Fruit fly (Drosophila melanogaster): ENCODE measurements around the gene Rbp9.
A peak's percentile ranks its signal among the peaks of the same experiment; 100 is the strongest.

The Rbp9 gene

DNA sequence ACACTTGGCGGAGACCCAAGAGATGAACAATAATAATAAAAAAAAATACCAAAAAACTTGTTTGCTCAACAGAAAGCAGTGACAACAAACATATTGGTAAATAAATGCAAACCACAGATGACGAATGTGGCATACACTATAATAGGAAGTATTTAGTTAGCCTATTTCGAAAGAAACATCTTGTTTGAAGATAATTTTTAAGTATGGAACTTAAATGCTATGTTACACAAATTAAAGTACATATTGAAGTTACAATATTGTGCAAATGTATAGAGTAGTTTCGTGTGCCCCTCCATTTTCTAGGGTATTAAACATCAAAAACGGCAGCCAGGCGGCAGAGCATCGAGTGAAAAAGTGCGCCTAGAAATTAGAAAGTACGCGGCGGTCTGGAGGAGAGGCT, 48.8 kb downstream of the Rbp9 start (continued):
- TF ChIP-seq bab2 (GFP tag; optimal IDR thresholded peaks at IDR 0.05) (peak; percentile 59), hkb (optimal IDR thresholded peaks at IDR 0.05) (no peak), hkb (GFP tag; IDR thresholded peaks at IDR 0.05) (0 out of 2 replicates have a peak, but pooled peaks have one; percentile 55), Oli (tag; optimal IDR thresholded peaks at IDR 0.05) (peak; percentile 63), Xrp1 (GFP tag; IDR thresholded peaks at IDR 0.05) (peak; percentile 40; the same call in 1 of the 2 replicates), CG12391 (tag; optimal IDR thresholded peaks at IDR 0.05) (peak; percentile 53), pzg (GFP tag; optimal IDR thresholded peaks at IDR 0.05) (no peak), CG8290 (GFP tag; optimal IDR thresholded peaks at IDR 0.05) (no peak), CG8290 (tag; optimal IDR thresholded peaks at IDR 0.05) (peak in 1 of 2 experiments; percentile 61), p53 (GFP tag; optimal IDR thresholded peaks at IDR 0.05) (no peak), esg (GFP tag; conservative IDR thresholded peaks at IDR 0.05) (peak; percentile 41; the same call in 1 of the 2 replicates), CG10209 (GFP tag; optimal IDR thresholded peaks at IDR 0.05) (peak; percentile 40), stwl (tag; optimal IDR thresholded peaks at IDR 0.05) (no peak), az2 (GFP tag; optimal IDR thresholded peaks at IDR 0.05) (peak; percentile 17), oc (tag; optimal IDR thresholded peaks at IDR 0.05) (peak; percentile 62), CG9817 (tag; optimal IDR thresholded peaks at IDR 0.05) (peak; percentile 10), CG15269 (tag; optimal IDR thresholded peaks at IDR 0.05) (peak; percentile 59), unpg (GFP tag; optimal IDR thresholded peaks at IDR 0.05) (peak; percentile 69), zfh1 (GFP tag; IDR thresholded peaks at IDR 0.05) (0 out of 3 replicates have a peak, but pooled peaks have one; percentile 32), CG31365 (tag; optimal IDR thresholded peaks at IDR 0.05) (no peak), CG18764 (GFP tag; optimal IDR thresholded peaks at IDR 0.05) (no peak), CG13296 (GFP tag; optimal IDR thresholded peaks at IDR 0.05) (peak; percentile 5), ato (GFP tag; IDR thresholded peaks at IDR 0.05; ENCODE audit: partially characterized antibody) (no peak), CG34376 (GFP tag; optimal IDR thresholded peaks at IDR 0.05) (no peak), dmrt99B (tag; optimal IDR thresholded peaks at IDR 0.05) (peak; percentile 86), Eip74EF (GFP tag; optimal IDR thresholded peaks at IDR 0.05) (peak in 1 of 2 experiments; percentile 74), E2f1 (GFP tag; IDR thresholded peaks at IDR 0.05) (peak; percentile 42; the same call in 1 of the 2 replicates), CG10654 (GFP tag; optimal IDR thresholded peaks at IDR 0.05) (peak; percentile 16), CG15601 (tag; optimal IDR thresholded peaks at IDR 0.05) (peak; percentile 64), Taf1 (GFP tag; IDR thresholded peaks at IDR 0.05) (no peak), CG11695 (GFP tag; IDR thresholded peaks at IDR 0.05) (0 out of 3 replicates have a peak, but pooled peaks have one; percentile 26), CG8388 (GFP tag; optimal IDR thresholded peaks at IDR 0.05) (peak; percentile 71), CG1529 (GFP tag; optimal IDR thresholded peaks at IDR 0.05) (peak; percentile 69), Ptx1 (GFP tag; IDR thresholded peaks at IDR 0.05) (peak; percentile 68), HLHmδ (GFP tag; optimal IDR thresholded peaks at IDR 0.05) (no peak), Hmx (GFP tag; optimal IDR thresholded peaks at IDR 0.05) (no peak), CG18619 (GFP tag; optimal IDR thresholded peaks at IDR 0.05) (peak; percentile 13), CG17186 (GFP tag; optimal IDR thresholded peaks at IDR 0.05) (peak; percentile 2), CG8944 (GFP tag; optimal IDR thresholded peaks at IDR 0.05) (no peak), sc (optimal IDR thresholded peaks at IDR 0.05) (no peak), sc (GFP tag; optimal IDR thresholded peaks at IDR 0.05) (peak; percentile 8), Fer2 (tag; optimal IDR thresholded peaks at IDR 0.05) (no peak), fd96Cb (tag; optimal IDR thresholded peaks at IDR 0.05) (peak; percentile 65), stc (GFP tag; IDR thresholded peaks at IDR 0.05) (peak; percentile 67), CG11723 (GFP tag; optimal IDR thresholded peaks at IDR 0.05) (peak; percentile 20), CTCF (GFP tag; optimal IDR thresholded peaks at IDR 0.05) (no peak), NK7.1 (GFP tag; optimal IDR thresholded peaks at IDR 0.05) (no peak), Bgb (GFP tag; IDR thresholded peaks at IDR 0.05; ENCODE audit: partially characterized antibody) (no peak), CG16863 (GFP tag; optimal IDR thresholded peaks at IDR 0.05) (peak; percentile 40), jing (GFP tag; optimal IDR thresholded peaks at IDR 0.05) (peak; percentile 31), trem (tag; optimal IDR thresholded peaks at IDR 0.05) (peak; percentile 15)

Data from whole organism, embryonic.